Fruit fly (Drosophila melanogaster) whole organism, wandering third instar larva: ENCODE results near the gene CG6959.

Source experiments
- Abd-B ChIP-seq: fragments of >200 bp; optimal IDR thresholded peaks from 2 replicates; lab custom pipeline; 2017; ENCODE audit warnings: missing biosample characterization, missing genetic modification characterization
- CG32264 ChIP-seq: fragments of 200-800 bp; sonication (Bioruptor generic); optimal IDR thresholded peaks from 2 replicates; lab custom pipeline; 2016; ENCODE audit warnings: missing biosample characterization, missing genetic modification characterization
- CG9705 ChIP-seq: fragments of 200-800 bp; sonication (Bioruptor generic); optimal IDR thresholded peaks from 2 replicates; lab custom pipeline; 2018; ENCODE audit warnings: missing biosample characterization, mild to moderate bottlenecking, missing genetic modification characterization
- CrebA ChIP-seq: fragments of 200-800 bp; sonication (Bioruptor generic); optimal IDR thresholded peaks from 2 replicates; lab custom pipeline; 2016; ENCODE audit warnings: missing biosample characterization, mild to moderate bottlenecking, missing genetic modification characterization, borderline replicate concordance
- Dfd ChIP-seq: fragments of >200 bp; optimal IDR thresholded peaks from 2 replicates; lab custom pipeline; 2017; ENCODE audit warnings: missing biosample characterization, missing genetic modification characterization
- Dif ChIP-seq: fragments of 200-275, 200-300 bp; sonication (Bioruptor generic); optimal IDR thresholded peaks from 2 replicates; lab custom pipeline; 2018; ENCODE audit warnings: missing biosample characterization, missing genetic modification characterization; ENCODE audit not compliant: partially characterized antibody
- GATAd ChIP-seq: sonication (Bioruptor generic); optimal IDR thresholded peaks from 2 replicates; lab custom pipeline; 2016; ENCODE audit warnings: missing biosample characterization, missing genetic modification characterization
- HLH106 ChIP-seq: fragments of 200-800 bp; optimal IDR thresholded peaks from 3 replicates; lab custom pipeline; 2019; ENCODE audit warnings: missing biosample characterization, mild to moderate bottlenecking, missing genetic modification characterization, moderate library complexity
- Hnf4 ChIP-seq: fragments of 200-800 bp; sonication (Bioruptor generic); optimal IDR thresholded peaks from 2 replicates; lab custom pipeline; 2016; ENCODE audit warnings: missing biosample characterization, mild to moderate bottlenecking, missing genetic modification characterization
- Hr78 ChIP-seq: fragments of >200 bp; optimal IDR thresholded peaks from 2 replicates; lab custom pipeline; 2017; ENCODE audit warnings: missing biosample characterization, missing genetic modification characterization
- Hr83 ChIP-seq: fragments of 200-300 bp; sonication (Bioruptor generic); optimal IDR thresholded peaks from 2 replicates; lab custom pipeline; 2016; ENCODE audit warnings: missing biosample characterization, mild to moderate bottlenecking, missing genetic modification characterization, moderate library complexity; ENCODE audit not compliant: poor library complexity, severe bottlenecking
- Jra ChIP-seq: sonication (Bioruptor generic); optimal IDR thresholded peaks from 2 replicates; lab custom pipeline; 2016; ENCODE audit warnings: missing biosample characterization, missing genetic modification characterization
- Mio ChIP-seq: sonication (Bioruptor generic); optimal IDR thresholded peaks from 2 replicates; lab custom pipeline; 2016; ENCODE audit warnings: missing biosample characterization, missing genetic modification characterization
- Myc ChIP-seq: fragments of >200 bp; optimal IDR thresholded peaks from 2 replicates; lab custom pipeline; 2017
- N ChIP-seq: fragments of >200 bp; optimal IDR thresholded peaks from 2 replicates; lab custom pipeline; 2018; ENCODE audit warnings: missing biosample characterization, missing external identifiers, missing genetic modification characterization
- OdsH ChIP-seq: fragments of 200-800 bp; sonication (Bioruptor generic); optimal IDR thresholded peaks from 2 replicates; lab custom pipeline; 2016; ENCODE audit warnings: missing biosample characterization, mild to moderate bottlenecking, missing genetic modification characterization
- Rel ChIP-seq, 2 experiments: fragments of 200-800 bp; sonication (Bioruptor generic) in 1 of 2; optimal IDR thresholded peaks; 2 replicates in 1 of 2; 3 replicates in 1 of 2; lab custom pipeline; 2016 to 2019; ENCODE audit warnings: mild to moderate bottlenecking in 2 of 2, missing biosample characterization in 2 of 2, missing genetic modification characterization in 2 of 2, moderate library complexity in 1 of 2
- Sp1 ChIP-seq: fragments of 200-800 bp; sonication (Bioruptor generic); optimal IDR thresholded peaks from 3 replicates; lab custom pipeline; 2019; ENCODE audit warnings: missing biosample characterization, mild to moderate bottlenecking, missing genetic modification characterization, moderate library complexity
- Vsx2 ChIP-seq: fragments of 200-300, 225-300 bp; sonication (Bioruptor generic); optimal IDR thresholded peaks from 2 replicates; lab custom pipeline; 2018; ENCODE audit warnings: missing biosample characterization, missing genetic modification characterization; ENCODE audit not compliant: partially characterized antibody
- br ChIP-seq: fragments of 200-800 bp; sonication (Bioruptor generic); optimal IDR thresholded peaks from 2 replicates; lab custom pipeline; 2016; ENCODE audit warnings: missing biosample characterization, missing genetic modification characterization
- brk ChIP-seq: fragments of 200-800 bp; sonication (Bioruptor generic); optimal IDR thresholded peaks from 2 replicates; lab custom pipeline; 2016; ENCODE audit warnings: missing biosample characterization, mild to moderate bottlenecking, missing genetic modification characterization
- dl ChIP-seq, 2 experiments: fragments of 175-275, 200-275 bp in 1 of 2; fragments of 200-275 bp in 1 of 2; sonication (Bioruptor generic); optimal IDR thresholded peaks; lab custom pipeline; 2018; ENCODE audit warnings: mild to moderate bottlenecking in 2 of 2, missing biosample characterization in 2 of 2, missing genetic modification characterization in 2 of 2, moderate library complexity in 2 of 2; ENCODE audit not compliant: partially characterized antibody in 2 of 2, insufficient read depth in 1 of 2
- dmrt93B ChIP-seq: fragments of 200-800 bp; sonication (Bioruptor generic); optimal IDR thresholded peaks from 2 replicates; lab custom pipeline; 2018; ENCODE audit warnings: missing biosample characterization, mild to moderate bottlenecking, missing genetic modification characterization
- dsf ChIP-seq: sonication (Bioruptor generic); optimal IDR thresholded peaks from 2 replicates; lab custom pipeline; 2016; ENCODE audit warnings: missing biosample characterization, missing genetic modification characterization, borderline replicate concordance
- ey ChIP-seq: fragments of 200-800 bp; sonication (Bioruptor generic); optimal IDR thresholded peaks from 2 replicates; lab custom pipeline; 2016; ENCODE audit warnings: missing biosample characterization, missing genetic modification characterization
- foxo ChIP-seq, 2 experiments: fragments of 200-800 bp; sonication (Bioruptor generic); optimal IDR thresholded peaks; 2 replicates in 1 of 2; 3 replicates in 1 of 2; lab custom pipeline; 2016 to 2017; ENCODE audit warnings: missing biosample characterization in 2 of 2, missing genetic modification characterization in 2 of 2
- fru ChIP-seq: fragments of 200-800 bp; sonication (Bioruptor generic); optimal IDR thresholded peaks from 3 replicates; lab custom pipeline; 2016; ENCODE audit warnings: missing biosample characterization, mild to moderate bottlenecking, missing genetic modification characterization
- h ChIP-seq: fragments of 200-800 bp; sonication (Bioruptor generic); optimal IDR thresholded peaks from 3 replicates; lab custom pipeline; 2016; ENCODE audit warnings: missing biosample characterization, mild to moderate bottlenecking, missing genetic modification characterization
- jim ChIP-seq: fragments of 175-275, 200-325 bp; sonication (Bioruptor generic); optimal IDR thresholded peaks from 2 replicates; lab custom pipeline; 2016; ENCODE audit warnings: missing biosample characterization, mild to moderate bottlenecking, missing genetic modification characterization
- lola ChIP-seq: fragments of >200 bp; optimal IDR thresholded peaks from 2 replicates; lab custom pipeline; 2017; ENCODE audit warnings: missing biosample characterization, missing genetic modification characterization
- pan ChIP-seq: fragments of >200 bp; optimal IDR thresholded peaks from 2 replicates; lab custom pipeline; 2017
- psq ChIP-seq: fragments of 200-800 bp; sonication (Bioruptor generic); optimal IDR thresholded peaks from 3 replicates; lab custom pipeline; 2017; ENCODE audit warnings: missing biosample characterization, mild to moderate bottlenecking, missing genetic modification characterization, moderate library complexity
- rgr ChIP-seq: fragments of 200-800 bp; sonication (Bioruptor generic); optimal IDR thresholded peaks from 3 replicates; lab custom pipeline; 2016; ENCODE audit warnings: missing biosample characterization, mild to moderate bottlenecking, missing genetic modification characterization
- sage ChIP-seq: fragments of 200-800 bp; sonication (Bioruptor generic); optimal IDR thresholded peaks from 2 replicates; lab custom pipeline; 2016; ENCODE audit warnings: missing biosample characterization, mild to moderate bottlenecking, missing genetic modification characterization
- sv ChIP-seq: fragments of 200-800 bp; sonication (Bioruptor generic); optimal IDR thresholded peaks from 3 replicates; lab custom pipeline; 2016; ENCODE audit warnings: missing biosample characterization, missing genetic modification characterization
- tai ChIP-seq: sonication (Bioruptor generic); optimal IDR thresholded peaks from 2 replicates; lab custom pipeline; 2016; ENCODE audit warnings: missing biosample characterization, missing genetic modification characterization
- usp ChIP-seq: fragments of >200 bp; optimal IDR thresholded peaks from 2 replicates; lab custom pipeline; 2017; ENCODE audit warnings: missing biosample characterization, missing genetic modification characterization
- woc ChIP-seq: sonication (Bioruptor generic); optimal IDR thresholded peaks from 2 replicates; lab custom pipeline; 2016; ENCODE audit warnings: missing biosample characterization, mild to moderate bottlenecking, missing genetic modification characterization

Gene CG6959

DNA sequence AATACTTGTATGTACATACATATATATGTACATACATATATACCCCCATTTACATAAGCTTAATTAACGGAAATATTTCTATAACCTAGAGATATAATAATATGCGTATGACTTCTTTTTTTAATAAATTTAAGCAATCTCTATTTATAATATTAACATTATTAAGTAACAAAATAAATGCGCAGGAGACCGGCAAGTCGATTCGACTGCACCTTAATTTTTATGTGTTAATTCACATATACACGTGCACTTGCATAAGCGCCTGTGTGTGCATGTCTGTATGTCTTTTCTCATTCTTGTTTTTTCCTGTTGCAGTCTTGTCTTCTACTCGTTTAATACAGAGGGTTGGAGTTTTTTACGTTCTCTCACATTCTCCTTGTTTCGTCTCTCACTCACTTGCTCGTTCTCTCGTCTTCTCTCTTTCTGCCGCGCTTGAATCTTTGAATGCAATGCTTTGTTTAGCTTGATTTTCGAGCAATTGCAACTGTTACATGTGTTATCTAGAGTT is 89.0 kb downstream of the CG6959 start:
- TF ChIP-seq jim (GFP tag; lab: Kevin White, UChicago) = peak; percentile 31
- no peak for TF ChIP-seq Mio (GFP tag; lab: Kevin White, UChicago)
- TF ChIP-seq Vsx2 = no peak
- TF ChIP-seq Hr78 (GFP tag; lab: Kevin White, UChicago) = no peak
- peak; percentile 94 for TF ChIP-seq OdsH (GFP tag; lab: Kevin White, UChicago)
- TF ChIP-seq HLH106 = peak; percentile 95
- peak; percentile 25 for TF ChIP-seq CG32264 (GFP tag; lab: Kevin White, UChicago)
- no peak for TF ChIP-seq Abd-B (GFP tag; lab: Kevin White, UChicago)
- TF ChIP-seq fru (GFP tag; lab: Kevin White, UChicago) = peak; percentile 90
- TF ChIP-seq Rel (GFP tag; optimal IDR thresholded peaks at IDR 0.05; lab: Kevin White, UChicago) = peak; percentile 81
- peak; percentile 42 for TF ChIP-seq Rel (tag; optimal IDR thresholded peaks at IDR 0.05; lab: Kevin White, UChicago)
- TF ChIP-seq usp (GFP tag; lab: Kevin White, UChicago) = no peak
- peak; percentile 91 for TF ChIP-seq h
- peak in 1 of 2 experiments; percentile 96 for TF ChIP-seq foxo (GFP tag; optimal IDR thresholded peaks at IDR 0.05; lab: Kevin White, UChicago)
- TF ChIP-seq Hr83 (GFP tag; lab: Kevin White, UChicago) = peak; percentile 61
- TF ChIP-seq CrebA (GFP tag; lab: Kevin White, UChicago) = no peak
- no peak for TF ChIP-seq pan (lab: Kevin White, UChicago)
- no peak for TF ChIP-seq tai
- TF ChIP-seq dsf (GFP tag; lab: Kevin White, UChicago) = peak; percentile 62
- peak; percentile 7 for TF ChIP-seq Myc
- TF ChIP-seq ey = peak; percentile 84
- no peak for TF ChIP-seq N
- TF ChIP-seq lola (GFP tag; lab: Kevin White, UChicago) = no peak
- peak; percentile 71 for TF ChIP-seq woc
- TF ChIP-seq sv (GFP tag; lab: Kevin White, UChicago) = peak; percentile 73
- peak; percentile 96 for TF ChIP-seq psq (GFP tag; lab: Kevin White, UChicago)
- TF ChIP-seq Sp1 (GFP tag; lab: Kevin White, UChicago) = peak; percentile 96
- peak; percentile 94 for TF ChIP-seq rgr (GFP tag; lab: Kevin White, UChicago)
- TF ChIP-seq Jra (GFP tag; lab: Kevin White, UChicago) = peak; percentile 57
- TF ChIP-seq dmrt93B (GFP tag; lab: Kevin White, UChicago) = peak; percentile 95
- TF ChIP-seq Dif (GFP tag; lab: Kevin White, UChicago) = peak; percentile 56
- TF ChIP-seq CG9705 (GFP tag; lab: Kevin White, UChicago) = peak; percentile 74
- TF ChIP-seq GATAd (GFP tag; lab: Kevin White, UChicago) = no peak
- TF ChIP-seq Hnf4 (GFP tag; lab: Kevin White, UChicago) = peak; percentile 80
- TF ChIP-seq sage (GFP tag; lab: Kevin White, UChicago) = peak; percentile 91
- TF ChIP-seq dl (GFP tag; optimal IDR thresholded peaks at IDR 0.05; lab: Kevin White, UChicago; ENCODE audit: insufficient read depth in 1 of 2, partially characterized antibody in 2 of 2) = peak; percentile 55 to 59
- TF ChIP-seq brk = peak; percentile 61
- TF ChIP-seq br (GFP tag; lab: Kevin White, UChicago) = peak; percentile 82

DNA sequence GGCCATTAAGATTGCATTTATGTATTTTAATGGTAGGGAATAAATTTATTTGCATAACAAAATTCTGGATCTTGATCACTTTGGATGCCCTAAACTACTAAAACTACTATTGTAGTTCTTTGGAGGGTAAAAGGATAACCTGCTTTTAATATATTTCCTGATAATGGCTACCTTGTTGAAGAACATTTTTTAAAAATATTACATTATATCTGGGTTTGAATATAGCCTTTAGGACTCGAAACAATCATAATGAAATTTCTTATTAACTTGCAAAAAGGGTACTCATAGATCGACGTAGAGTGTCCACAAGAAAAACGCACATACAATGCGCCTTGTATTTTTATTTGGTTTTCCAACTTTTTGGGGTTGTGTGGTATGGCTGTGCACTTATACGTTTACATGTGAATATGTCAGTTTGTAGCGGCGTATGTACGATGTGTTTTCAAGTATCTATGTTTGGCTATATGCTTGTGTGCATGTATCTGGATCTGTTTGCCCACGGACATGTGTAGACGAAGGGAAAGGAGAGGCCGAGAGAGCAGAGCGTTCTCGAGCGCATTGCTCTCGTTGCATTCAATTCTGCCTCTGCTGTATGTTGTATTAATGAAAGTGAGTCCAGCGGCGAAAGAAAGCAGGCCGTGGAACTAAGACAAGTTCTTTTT is 89.8 kb downstream of the CG6959 start:
- TF ChIP-seq Dif (GFP tag; lab: Kevin White, UChicago) = peak; percentile 80
- peak; percentile 89 for TF ChIP-seq ey
- TF ChIP-seq Abd-B (GFP tag; lab: Kevin White, UChicago) = no peak
- TF ChIP-seq Rel (GFP tag; optimal IDR thresholded peaks at IDR 0.05; lab: Kevin White, UChicago) = no peak
- TF ChIP-seq Rel (tag; optimal IDR thresholded peaks at IDR 0.05; lab: Kevin White, UChicago) = peak; percentile 7
- TF ChIP-seq tai = peak; percentile 50
- TF ChIP-seq HLH106 = peak; percentile 90
- peak; percentile 61 for TF ChIP-seq Jra (GFP tag; lab: Kevin White, UChicago)
- TF ChIP-seq Hr78 (GFP tag; lab: Kevin White, UChicago) = no peak
- TF ChIP-seq CG9705 (GFP tag; lab: Kevin White, UChicago) = peak; percentile 46
- TF ChIP-seq rgr (GFP tag; lab: Kevin White, UChicago) = peak; percentile 86
- no peak for TF ChIP-seq Myc
- no peak for TF ChIP-seq pan (lab: Kevin White, UChicago)
- TF ChIP-seq GATAd (GFP tag; lab: Kevin White, UChicago) = no peak
- TF ChIP-seq jim (GFP tag; lab: Kevin White, UChicago) = peak; percentile 0
- peak; percentile 92 for TF ChIP-seq h
- TF ChIP-seq Vsx2 = peak; percentile 57
- TF ChIP-seq sage (GFP tag; lab: Kevin White, UChicago) = peak; percentile 82
- TF ChIP-seq psq (GFP tag; lab: Kevin White, UChicago) = peak; percentile 68
- TF ChIP-seq sv (GFP tag; lab: Kevin White, UChicago) = peak; percentile 68
- no peak for TF ChIP-seq lola (GFP tag; lab: Kevin White, UChicago)
- TF ChIP-seq br (GFP tag; lab: Kevin White, UChicago) = peak; percentile 82
- TF ChIP-seq Mio (GFP tag; lab: Kevin White, UChicago) = no peak
- peak; percentile 90 for TF ChIP-seq OdsH (GFP tag; lab: Kevin White, UChicago)
- TF ChIP-seq Sp1 (GFP tag; lab: Kevin White, UChicago) = peak; percentile 92
- peak; percentile 69 for TF ChIP-seq brk
- no peak for TF ChIP-seq N
- peak; percentile 75 for TF ChIP-seq Hnf4 (GFP tag; lab: Kevin White, UChicago)
- TF ChIP-seq usp (GFP tag; lab: Kevin White, UChicago) = no peak
- TF ChIP-seq dl (GFP tag; optimal IDR thresholded peaks at IDR 0.05; lab: Kevin White, UChicago; ENCODE audit: insufficient read depth in 1 of 2, partially characterized antibody in 2 of 2) = peak; percentile 79 to 84
- peak; percentile 51 for TF ChIP-seq CG32264 (GFP tag; lab: Kevin White, UChicago)
- TF ChIP-seq Hr83 (GFP tag; lab: Kevin White, UChicago) = peak; percentile 49
- peak; percentile 90 for TF ChIP-seq fru (GFP tag; lab: Kevin White, UChicago)
- TF ChIP-seq CrebA (GFP tag; lab: Kevin White, UChicago) = peak; percentile 17
- TF ChIP-seq dmrt93B (GFP tag; lab: Kevin White, UChicago) = peak; percentile 81
- TF ChIP-seq woc = peak; percentile 93
- no peak for TF ChIP-seq dsf (GFP tag; lab: Kevin White, UChicago)
- TF ChIP-seq Dfd = no peak
- TF ChIP-seq foxo (GFP tag; optimal IDR thresholded peaks at IDR 0.05; lab: Kevin White, UChicago) = peak in 1 of 2 experiments; percentile 87
